Fruit fly (Drosophila melanogaster) whole organism, embryonic: ENCODE results near the gene CG33483.
A peak's percentile ranks its signal among the peaks of the same experiment; 100 is the strongest.

Experiments used
- Ada2b ChIP-seq: fragments of 200-800 bp; sonication (Bioruptor generic); IDR thresholded peaks from 2 replicates; pipeline ENCODE4 v1.3.6; 2022; ENCODE audit warnings: missing biosample characterization, missing genetic modification characterization
- Adf1 ChIP-seq: fragments of 200-800 bp; sonication (Bioruptor generic); IDR thresholded peaks from 2 replicates; pipeline ENCODE4 v1.3.6; 2022; ENCODE audit warnings: missing biosample characterization, missing genetic modification characterization
- Antp ChIP-seq: fragments of 200-800 bp; sonication (Bioruptor generic); optimal IDR thresholded peaks from 3 replicates; lab custom pipeline; 2016; ENCODE audit warnings: missing biosample characterization, missing genetic modification characterization
- BEAF-32 ChIP-seq: fragments of 200-800 bp; sonication (Bioruptor generic); optimal IDR thresholded peaks from 3 replicates; lab custom pipeline; 2017; ENCODE audit warnings: missing biosample characterization, missing genetic modification characterization, mild to moderate bottlenecking, moderate library complexity, missing genetic modification reagents
- BtbVII ChIP-seq: fragments of 200-800 bp; sonication (Bioruptor generic); optimal IDR thresholded peaks from 3 replicates; lab custom pipeline; 2017; ENCODE audit warnings: missing biosample characterization, mild to moderate bottlenecking, missing genetic modification characterization
- CG1024 ChIP-seq: fragments of 200-800 bp; sonication (Bioruptor generic); IDR thresholded peaks from 2 replicates; pipeline ENCODE4 v1.3.6; 2022; ENCODE audit warnings: missing biosample characterization, missing genetic modification characterization
- CG15696 ChIP-seq: fragments of 200-800 bp; sonication (Bioruptor generic); optimal IDR thresholded peaks from 2 replicates; lab custom pipeline; 2019; ENCODE audit warnings: missing biosample characterization, mild to moderate bottlenecking, missing genetic modification characterization, moderate library complexity
- CG1647 ChIP-seq: fragments of 200-800 bp; sonication (Bioruptor generic); optimal IDR thresholded peaks from 3 replicates; lab custom pipeline; 2016; ENCODE audit warnings: missing biosample characterization, missing genetic modification characterization
- CG17359 ChIP-seq: fragments of 200-800 bp; sonication (Bioruptor generic); optimal IDR thresholded peaks from 3 replicates; lab custom pipeline; 2018; ENCODE audit warnings: missing biosample characterization, mild to moderate bottlenecking, missing genetic modification characterization, moderate library complexity
- CG17385 ChIP-seq: fragments of 200-800 bp; sonication (Bioruptor generic); optimal IDR thresholded peaks from 3 replicates; lab custom pipeline; 2018; ENCODE audit warnings: missing biosample characterization, mild to moderate bottlenecking, missing genetic modification characterization
- CG2712 ChIP-seq: fragments of 200-800 bp; optimal IDR thresholded peaks from 3 replicates; lab custom pipeline; 2019; ENCODE audit warnings: missing biosample characterization, mild to moderate bottlenecking, missing genetic modification characterization, moderate library complexity
- CG3065 ChIP-seq: fragments of 200-800 bp; sonication (Bioruptor generic); optimal IDR thresholded peaks from 2 replicates; lab custom pipeline; 2016; ENCODE audit warnings: missing biosample characterization, missing genetic modification characterization
- CG32767 ChIP-seq: fragments of 200-800 bp; sonication (Bioruptor generic); IDR thresholded peaks from 2 replicates; pipeline ENCODE4 v1.3.6; 2022; ENCODE audit warnings: missing biosample characterization, missing genetic modification characterization
- CG8290 ChIP-seq, 3 experiments: fragments of 200-800 bp; sonication (Bioruptor generic); optimal IDR thresholded peaks; 2 replicates each; lab custom pipeline; 2016 to 2019; ENCODE audit warnings: missing biosample characterization in 3 of 3, missing genetic modification characterization in 3 of 3, mild to moderate bottlenecking in 2 of 3, moderate library complexity in 1 of 3
- CTCF ChIP-seq: fragments of 200-800 bp; sonication (Bioruptor generic); optimal IDR thresholded peaks from 2 replicates; lab custom pipeline; 2017; ENCODE audit warnings: missing biosample characterization, mild to moderate bottlenecking, missing genetic modification characterization, moderate library complexity
- Doc2 ChIP-seq: fragments of 200-800 bp; sonication (Bioruptor generic); IDR thresholded peaks from 2 replicates; pipeline ENCODE4 v1.3.6; 2022; ENCODE audit warnings: missing biosample characterization, missing genetic modification characterization
- Doc3 ChIP-seq: fragments of 200-800 bp; sonication (Bioruptor generic); IDR thresholded peaks from 3 replicates; pipeline ENCODE4 v1.3.6; 2022; ENCODE audit warnings: missing biosample characterization, missing genetic modification characterization; ENCODE audit not compliant: partially characterized antibody
- Eip74EF ChIP-seq, 2 experiments: fragments of 200-800 bp in 1 of 2; fragments of >200 bp in 1 of 2; sonication (Bioruptor generic) in 1 of 2; optimal IDR thresholded peaks; 2 replicates each; lab custom pipeline; 2017 to 2019; ENCODE audit warnings: missing biosample characterization in 2 of 2, missing genetic modification characterization in 2 of 2, mild to moderate bottlenecking in 1 of 2, moderate library complexity in 1 of 2
- Ets65A ChIP-seq: fragments of 200-800 bp; sonication (Bioruptor generic); peaks from one replicate; lab custom pipeline; 2016; ENCODE audit warnings: missing biosample characterization, missing genetic modification characterization
- Fer2 ChIP-seq: fragments of 200-800 bp; sonication (Bioruptor generic); optimal IDR thresholded peaks from 2 replicates; lab custom pipeline; 2018; ENCODE audit warnings: missing biosample characterization, mild to moderate bottlenecking, missing genetic modification characterization, moderate library complexity
- Hr51 ChIP-seq, 2 experiments: fragments of 200-800 bp; sonication (Bioruptor generic); optimal IDR thresholded peaks; 2 replicates in 1 of 2; 3 replicates in 1 of 2; lab custom pipeline; 2016 to 2018; ENCODE audit warnings: missing biosample characterization in 2 of 2, missing genetic modification characterization in 2 of 2, mild to moderate bottlenecking in 1 of 2, moderate library complexity in 1 of 2
- Kr ChIP-seq: fragments of 200-800 bp; sonication (Bioruptor generic); optimal IDR thresholded peaks from 2 replicates; lab custom pipeline; 2017; ENCODE audit warnings: missing biosample characterization, mild to moderate bottlenecking, missing genetic modification characterization
- Max ChIP-seq: fragments of 200-800 bp; sonication (Bioruptor generic); optimal IDR thresholded peaks from 2 replicates; lab custom pipeline; 2016; ENCODE audit warnings: missing biosample characterization, mild to moderate bottlenecking, missing genetic modification characterization
- Opbp ChIP-seq: fragments of 200-800 bp; sonication (Bioruptor generic); IDR thresholded peaks from 3 replicates; pipeline ENCODE4 v1.3.6; 2022; ENCODE audit warnings: missing biosample characterization, missing genetic modification characterization; ENCODE audit not compliant: partially characterized antibody
- Ravus ChIP-seq: fragments of 200-800 bp; sonication (Bioruptor generic); IDR thresholded peaks from 2 replicates; pipeline ENCODE4 v1.3.6; 2022; ENCODE audit warnings: missing biosample characterization, missing genetic modification characterization
- Rfx ChIP-seq: fragments of 200-800 bp; sonication (Bioruptor generic); IDR thresholded peaks from 2 replicates; pipeline ENCODE4 v1.3.6; 2022; ENCODE audit warnings: missing biosample characterization, missing genetic modification characterization
- Side ChIP-seq: fragments of 200-800 bp; sonication (Bioruptor generic); optimal IDR thresholded peaks from 2 replicates; lab custom pipeline; 2016; ENCODE audit warnings: missing biosample characterization, missing genetic modification characterization
- TFAM ChIP-seq: fragments of 200-800 bp; sonication (Bioruptor generic); optimal IDR thresholded peaks from 2 replicates; lab custom pipeline; 2017; ENCODE audit warnings: missing biosample characterization, missing genetic modification characterization, inconsistent platforms
- Trl ChIP-seq, 3 experiments: fragments of >200 bp in 2 of 3; fragments of 200-800 bp in 1 of 3; sonication (Bioruptor generic) in 1 of 3; optimal IDR thresholded peaks; 2 replicates in 1 of 3; 3 replicates in 2 of 3; lab custom pipeline; 2016 to 2017; ENCODE audit warnings: missing biosample characterization in 1 of 3, missing genetic modification characterization in 1 of 3
- bbx ChIP-seq: fragments of 200-800 bp; sonication (Bioruptor generic); IDR thresholded peaks from 2 replicates; pipeline ENCODE4 v1.3.6; 2022; ENCODE audit warnings: missing biosample characterization, missing genetic modification characterization; ENCODE audit not compliant: partially characterized antibody
- chif ChIP-seq, 2 experiments: fragments of 200-800 bp; sonication (Bioruptor generic); optimal IDR thresholded peaks; 3 replicates each; lab custom pipeline; 2016; ENCODE audit warnings: missing biosample characterization in 2 of 2, missing genetic modification characterization in 2 of 2
- chinmo ChIP-seq: fragments of 200-800 bp; sonication (Bioruptor generic); IDR thresholded peaks from 4 replicates; pipeline ENCODE4 v1.3.6; 2022; ENCODE audit warnings: missing biosample characterization, missing genetic modification characterization; ENCODE audit not compliant: partially characterized antibody
- crc ChIP-seq: fragments of 200-800 bp; sonication (Bioruptor generic); optimal IDR thresholded peaks from 2 replicates; lab custom pipeline; 2016; ENCODE audit warnings: missing biosample characterization, missing genetic modification characterization
- dm ChIP-seq: fragments of 200-800 bp; sonication (Bioruptor generic); optimal IDR thresholded peaks from 3 replicates; lab custom pipeline; 2016; ENCODE audit warnings: missing biosample characterization, missing genetic modification characterization
- en ChIP-seq: fragments of 200-800 bp; sonication (Bioruptor generic); optimal IDR thresholded peaks from 2 replicates; lab custom pipeline; 2016; ENCODE audit warnings: missing biosample characterization, missing genetic modification characterization
- eyg ChIP-seq: fragments of 200-800 bp; sonication (Bioruptor generic); optimal IDR thresholded peaks from 3 replicates; lab custom pipeline; 2016; ENCODE audit warnings: missing biosample characterization, missing genetic modification characterization
- gce ChIP-seq: fragments of 200-800 bp; sonication (Bioruptor generic); IDR thresholded peaks from 3 replicates; pipeline ENCODE4 v1.3.6; 2022; ENCODE audit warnings: missing biosample characterization, missing genetic modification characterization
- gcm ChIP-seq: fragments of 200-800 bp; sonication (Bioruptor generic); optimal IDR thresholded peaks from 2 replicates; lab custom pipeline; 2019; ENCODE audit warnings: missing biosample characterization, mild to moderate bottlenecking, missing genetic modification characterization, moderate library complexity
- jumu ChIP-seq: fragments of 200-800 bp; sonication (Bioruptor generic); optimal IDR thresholded peaks from 3 replicates; lab custom pipeline; 2016; ENCODE audit warnings: missing biosample characterization, missing genetic modification characterization
- pb ChIP-seq: fragments of 200-800 bp; sonication (Bioruptor generic); optimal IDR thresholded peaks from 3 replicates; lab custom pipeline; 2016; ENCODE audit warnings: missing biosample characterization, missing genetic modification characterization
- pnt ChIP-seq: fragments of 200-800 bp; sonication (Bioruptor generic); optimal IDR thresholded peaks from 3 replicates; lab custom pipeline; 2016; ENCODE audit warnings: missing biosample characterization, missing genetic modification characterization
- prd ChIP-seq, 3 experiments: fragments of >200 bp in 2 of 3; fragments of 200-800 bp in 1 of 3; sonication (Bioruptor generic) in 1 of 3; optimal IDR thresholded peaks in 2 of 3; IDR thresholded peaks in 1 of 3; 2 replicates in 2 of 3; 3 replicates in 1 of 3; pipeline versions ENCODE4 v1.3.6 to Lab custom; 2017 to 2022; ENCODE audit warnings: missing biosample characterization in 1 of 3, missing genetic modification characterization in 1 of 3
- salm ChIP-seq: fragments of 200-800 bp; sonication (Bioruptor generic); optimal IDR thresholded peaks from 2 replicates; lab custom pipeline; 2018; ENCODE audit warnings: missing biosample characterization, mild to moderate bottlenecking, missing genetic modification characterization
- shn ChIP-seq: fragments of 200-800 bp; sonication (Bioruptor generic); optimal IDR thresholded peaks from 3 replicates; lab custom pipeline; 2016; ENCODE audit warnings: missing biosample characterization, missing genetic modification characterization
- sisA ChIP-seq: fragments of 200-800 bp; sonication (Bioruptor generic); IDR thresholded peaks from 2 replicates; pipeline ENCODE4 v1.3.6; 2022; ENCODE audit warnings: missing biosample characterization, missing genetic modification characterization
- sna ChIP-seq: fragments of 200-800 bp; sonication (Bioruptor generic); IDR thresholded peaks from 2 replicates; pipeline ENCODE4 v1.3.6; 2022; ENCODE audit warnings: missing biosample characterization, missing genetic modification characterization; ENCODE audit not compliant: partially characterized antibody
- tap ChIP-seq: fragments of 200-800 bp; optimal IDR thresholded peaks from 3 replicates; lab custom pipeline; 2019; ENCODE audit warnings: missing biosample characterization, mild to moderate bottlenecking, missing genetic modification characterization, moderate library complexity
- unc-4 ChIP-seq: fragments of 200-800 bp; sonication (Bioruptor generic); IDR thresholded peaks from 2 replicates; pipeline ENCODE4 v1.3.6; 2022; ENCODE audit warnings: missing biosample characterization, missing genetic modification characterization; ENCODE audit not compliant: partially characterized antibody
- vvl ChIP-seq: fragments of 200-800 bp; sonication (Bioruptor generic); IDR thresholded peaks from 2 replicates; pipeline ENCODE4 v1.3.6; 2022; ENCODE audit warnings: missing biosample characterization, missing genetic modification characterization
- z ChIP-seq: fragments of 200-800 bp; sonication (Bioruptor generic); IDR thresholded peaks from 3 replicates; pipeline ENCODE4 v1.3.6; 2022; ENCODE audit warnings: missing biosample characterization, missing genetic modification characterization

Gene CG33483

dm6 chr3R:30880024-30880423, 21.9 kb downstream of the CG33483 start (continued):
- TF ChIP-seq eyg (GFP tag; lab: Kevin White, UChicago) (no peak), Eip74EF (GFP tag; optimal IDR thresholded peaks at IDR 0.05; lab: Kevin White, UChicago) (no peak), Fer2 (tag; lab: Kevin White, UChicago) (no peak), Rfx (GFP tag; lab: Robert Waterston, UW) (no peak), en (no peak), shn (GFP tag; lab: Kevin White, UChicago) (no peak), CG17359 (tag; lab: Kevin White, UChicago) (no peak), CG1647 (GFP tag; lab: Kevin White, UChicago) (no peak), TFAM (GFP tag; lab: Kevin White, UChicago) (no peak), chif (GFP tag; optimal IDR thresholded peaks at IDR 0.05; lab: Kevin White, UChicago) (no peak), CG8290 (GFP tag; optimal IDR thresholded peaks at IDR 0.05; lab: Kevin White, UChicago) (no peak), CG8290 (tag; optimal IDR thresholded peaks at IDR 0.05; lab: Kevin White, UChicago) (no peak), BEAF-32 (GFP tag; lab: Kevin White, UChicago) (peak; percentile 10), crc (no peak), Hr51 (GFP tag; optimal IDR thresholded peaks at IDR 0.05; lab: Kevin White, UChicago) (no peak), BtbVII (GFP tag; lab: Kevin White, UChicago) (no peak), z (GFP tag; lab: Robert Waterston, UW) (peak; percentile 85), CG32767 (GFP tag; lab: Robert Waterston, UW) (no peak), Trl (optimal IDR thresholded peaks at IDR 0.05; lab: Kevin White, UChicago) (no peak), Trl (GFP tag; optimal IDR thresholded peaks at IDR 0.05; lab: Kevin White, UChicago) (no peak), vvl (GFP tag; lab: Robert Waterston, UW) (no peak), CG17385 (GFP tag; lab: Kevin White, UChicago) (peak; percentile 70), pnt (no peak), jumu (no peak), Side (no peak), gcm (no peak), Doc2 (GFP tag; lab: Robert Waterston, UW) (no peak), chinmo (GFP tag; lab: Robert Waterston, UW) (0 out of 4 replicates have a peak, but pooled peaks have one; percentile 9), Ravus (GFP tag; lab: Robert Waterston, UW) (no peak), gce (GFP tag; lab: Robert Waterston, UW) (no peak), Antp (GFP tag; lab: Kevin White, UChicago) (no peak), Max (no peak), pb (GFP tag; lab: Kevin White, UChicago) (no peak), Adf1 (GFP tag; lab: Robert Waterston, UW) (peak; percentile 95), sna (GFP tag; lab: Robert Waterston, UW) (no peak), prd (optimal IDR thresholded peaks at IDR 0.05; lab: Kevin White, UChicago) (no peak), prd (GFP tag; IDR thresholded peaks at IDR 0.05; lab: Robert Waterston, UW) (no peak), sisA (GFP tag; lab: Robert Waterston, UW) (no peak), CG15696 (tag; lab: Kevin White, UChicago) (no peak), CG1024 (GFP tag; lab: Robert Waterston, UW) (no peak), Doc3 (no peak), CG3065 (GFP tag; lab: Kevin White, UChicago) (no peak), bbx (GFP tag; lab: Robert Waterston, UW) (no peak), CTCF (GFP tag; lab: Kevin White, UChicago) (no peak), Opbp (GFP tag; lab: Robert Waterston, UW) (no peak), unc-4 (0 out of 2 replicates have a peak, but pooled peaks have one; percentile 19), salm (no peak), CG2712 (tag; lab: Kevin White, UChicago) (peak; percentile 21), Ada2b (GFP tag; lab: Robert Waterston, UW) (no peak), tap (tag; lab: Kevin White, UChicago) (no peak), Kr (GFP tag; lab: Kevin White, UChicago) (no peak), dm (GFP tag; lab: Kevin White, UChicago) (no peak), Ets65A (GFP tag; lab: Kevin White, UChicago) (no peak)
